Fruit fly (Drosophila melanogaster) whole organism, embryonic: ENCODE data around the gene CG8176.

Experiments used
- Abd-B ChIP-seq: fragments of 200-800 bp; sonication (Bioruptor generic); optimal IDR thresholded peaks from 2 replicates; lab custom pipeline; 2018; ENCODE audit warnings: missing biosample characterization, mild to moderate bottlenecking, missing genetic modification characterization, moderate library complexity
- CG11247 ChIP-seq: fragments of 200-800 bp; sonication (Bioruptor generic); IDR thresholded peaks from 2 replicates; pipeline ENCODE4 v1.3.6; 2022; ENCODE audit warnings: missing biosample characterization, missing genetic modification characterization
- CG12219 ChIP-seq: fragments of 200-800 bp; sonication (Bioruptor generic); optimal IDR thresholded peaks from 3 replicates; lab custom pipeline; 2018; ENCODE audit warnings: missing biosample characterization, mild to moderate bottlenecking, missing genetic modification characterization
- CG12299 ChIP-seq: fragments of 200-800 bp; sonication (Bioruptor generic); optimal IDR thresholded peaks from 2 replicates; lab custom pipeline; 2018; ENCODE audit warnings: missing biosample characterization, mild to moderate bottlenecking, missing genetic modification characterization
- CG14710 ChIP-seq: fragments of 200-800 bp; sonication (Bioruptor generic); optimal IDR thresholded peaks from 3 replicates; lab custom pipeline; 2019; ENCODE audit warnings: missing biosample characterization, mild to moderate bottlenecking, missing genetic modification characterization, moderate library complexity
- CG15601 ChIP-seq: fragments of 200-800 bp; sonication (Bioruptor generic); optimal IDR thresholded peaks from 3 replicates; lab custom pipeline; 2019; ENCODE audit warnings: missing biosample characterization, mild to moderate bottlenecking, missing genetic modification characterization, moderate library complexity
- CG1603 ChIP-seq: fragments of 200-800 bp; sonication (Bioruptor generic); optimal IDR thresholded peaks from 2 replicates; lab custom pipeline; 2019; ENCODE audit warnings: missing biosample characterization, mild to moderate bottlenecking, missing genetic modification characterization, moderate library complexity
- CG1647 ChIP-seq: fragments of 200-800 bp; sonication (Bioruptor generic); optimal IDR thresholded peaks from 3 replicates; lab custom pipeline; 2016; ENCODE audit warnings: missing biosample characterization, missing genetic modification characterization
- CG18262 ChIP-seq: fragments of 200-800 bp; optimal IDR thresholded peaks from 3 replicates; lab custom pipeline; 2019; ENCODE audit warnings: missing biosample characterization, mild to moderate bottlenecking, missing genetic modification characterization, moderate library complexity
- CG18764 ChIP-seq: fragments of 200-800 bp; sonication (Bioruptor generic); optimal IDR thresholded peaks from 3 replicates; lab custom pipeline; 2016; ENCODE audit warnings: missing biosample characterization, missing genetic modification characterization
- CG2202 ChIP-seq: fragments of 200-800 bp; sonication (Bioruptor generic); optimal IDR thresholded peaks from 2 replicates; lab custom pipeline; 2018; ENCODE audit warnings: missing biosample characterization, mild to moderate bottlenecking, missing genetic modification characterization
- CG3281 ChIP-seq: fragments of 200-800 bp; sonication (Bioruptor generic); optimal IDR thresholded peaks from 3 replicates; lab custom pipeline; 2017; ENCODE audit warnings: missing biosample characterization, mild to moderate bottlenecking, missing genetic modification characterization
- CG3838 ChIP-seq: fragments of 200-800 bp; sonication (Bioruptor generic); optimal IDR thresholded peaks from 3 replicates; lab custom pipeline; 2016; ENCODE audit warnings: missing biosample characterization, missing genetic modification characterization
- CG4707 ChIP-seq: fragments of 200-800 bp; sonication (Bioruptor generic); optimal IDR thresholded peaks from 2 replicates; lab custom pipeline; 2018; ENCODE audit warnings: missing biosample characterization, mild to moderate bottlenecking, missing genetic modification characterization, moderate library complexity
- CG4820 ChIP-seq: fragments of 200-800 bp; sonication (Bioruptor generic); optimal IDR thresholded peaks from 3 replicates; lab custom pipeline; 2016; ENCODE audit warnings: missing biosample characterization, missing genetic modification characterization
- CG6654 ChIP-seq: fragments of 200-800 bp; sonication (Bioruptor generic); optimal IDR thresholded peaks from 2 replicates; lab custom pipeline; 2017; ENCODE audit warnings: missing biosample characterization, mild to moderate bottlenecking, missing genetic modification characterization
- CG6791 ChIP-seq: fragments of 200-800 bp; sonication (Bioruptor generic); IDR thresholded peaks from 3 replicates; pipeline ENCODE4 v1.3.6; 2022; ENCODE audit warnings: missing biosample characterization, missing genetic modification characterization; ENCODE audit not compliant: partially characterized antibody
- CG7745 ChIP-seq: fragments of 200-800 bp; sonication (Bioruptor generic); optimal IDR thresholded peaks from 2 replicates; lab custom pipeline; 2018; ENCODE audit warnings: missing biosample characterization, mild to moderate bottlenecking, missing genetic modification characterization, moderate library complexity
- CG8478 ChIP-seq: fragments of >200 bp; optimal IDR thresholded peaks from 2 replicates; lab custom pipeline; 2018
- CG8765 ChIP-seq: fragments of 200-800 bp; sonication (Bioruptor generic); IDR thresholded peaks from 2 replicates; pipeline ENCODE4 v1.3.6; 2022; ENCODE audit warnings: missing biosample characterization, missing genetic modification characterization
- CG9876 ChIP-seq: fragments of 200-800 bp; sonication (Bioruptor generic); optimal IDR thresholded peaks from 2 replicates; lab custom pipeline; 2016; ENCODE audit warnings: missing biosample characterization, missing genetic modification characterization
- Dek ChIP-seq: fragments of 200-800 bp; sonication (Bioruptor generic); optimal IDR thresholded peaks from 3 replicates; lab custom pipeline; 2019; ENCODE audit warnings: missing biosample characterization, mild to moderate bottlenecking, missing genetic modification characterization, moderate library complexity
- Dip3 ChIP-seq: fragments of 200-800 bp; sonication (Bioruptor generic); optimal IDR thresholded peaks from 3 replicates; lab custom pipeline; 2016; ENCODE audit warnings: missing biosample characterization, missing genetic modification characterization
- Dll ChIP-seq: fragments of 200-800 bp; sonication (Bioruptor generic); IDR thresholded peaks from 4 replicates; pipeline ENCODE4 v1.3.6; 2022; ENCODE audit warnings: missing biosample characterization, missing genetic modification characterization; ENCODE audit not compliant: partially characterized antibody
- E2f1 ChIP-seq: fragments of 200-800 bp; sonication (Bioruptor generic); IDR thresholded peaks from 2 replicates; pipeline ENCODE4 v1.3.6; 2022; ENCODE audit warnings: missing biosample characterization, missing genetic modification characterization
- Fer1 ChIP-seq: fragments of 200-800 bp; sonication (Bioruptor generic); optimal IDR thresholded peaks from 2 replicates; lab custom pipeline; 2017; ENCODE audit warnings: missing biosample characterization, mild to moderate bottlenecking, missing genetic modification characterization
- H2.0 ChIP-seq: fragments of 200-800 bp; sonication (Bioruptor generic); IDR thresholded peaks from 2 replicates; pipeline ENCODE4 v1.3.6; 2022; ENCODE audit warnings: missing biosample characterization, missing genetic modification characterization
- Hr3 ChIP-seq: fragments of 200-800 bp; sonication (Bioruptor generic); optimal IDR thresholded peaks from 3 replicates; lab custom pipeline; 2016; ENCODE audit warnings: missing biosample characterization, missing genetic modification characterization
- Mad ChIP-seq: fragments of 200-800 bp; sonication (Bioruptor generic); optimal IDR thresholded peaks from 2 replicates; lab custom pipeline; 2016; ENCODE audit warnings: missing biosample characterization, missing genetic modification characterization
- Max ChIP-seq: fragments of 200-800 bp; sonication (Bioruptor generic); optimal IDR thresholded peaks from 2 replicates; lab custom pipeline; 2016; ENCODE audit warnings: missing biosample characterization, mild to moderate bottlenecking, missing genetic modification characterization
- Med ChIP-seq: fragments of 200-800 bp; sonication (Bioruptor generic); peaks from one replicate; lab custom pipeline; 2016; ENCODE audit warnings: missing biosample characterization, missing genetic modification characterization, mild to moderate bottlenecking, inconsistent platforms, moderate library complexity
- NK7.1 ChIP-seq: fragments of 200-800 bp; sonication (Bioruptor generic); optimal IDR thresholded peaks from 3 replicates; lab custom pipeline; 2016; ENCODE audit warnings: missing biosample characterization, missing genetic modification characterization
- Oli ChIP-seq: fragments of 200-800 bp; sonication (Bioruptor generic); optimal IDR thresholded peaks from 2 replicates; lab custom pipeline; 2018; ENCODE audit warnings: missing biosample characterization, mild to moderate bottlenecking, missing genetic modification characterization, moderate library complexity
- Ravus ChIP-seq: fragments of 200-800 bp; sonication (Bioruptor generic); IDR thresholded peaks from 2 replicates; pipeline ENCODE4 v1.3.6; 2022; ENCODE audit warnings: missing biosample characterization, missing genetic modification characterization
- Stat92E ChIP-seq, 3 experiments: fragments of >200 bp in 2 of 3; fragments of 200-800 bp in 1 of 3; sonication (Bioruptor generic) in 1 of 3; optimal IDR thresholded peaks; 2 replicates each; lab custom pipeline; 2017 to 2019; ENCODE audit warnings: missing biosample characterization in 3 of 3, missing genetic modification characterization in 3 of 3, mild to moderate bottlenecking in 1 of 3, moderate library complexity in 1 of 3
- Vsx1 ChIP-seq: fragments of 200-800 bp; sonication (Bioruptor generic); optimal IDR thresholded peaks from 2 replicates; lab custom pipeline; 2017; ENCODE audit warnings: missing biosample characterization, mild to moderate bottlenecking, missing genetic modification characterization, missing genetic modification reagents
- YL-1 ChIP-seq: fragments of 200-800 bp; sonication (Bioruptor generic); optimal IDR thresholded peaks from 3 replicates; lab custom pipeline; 2017; ENCODE audit warnings: missing biosample characterization, mild to moderate bottlenecking, missing genetic modification characterization
- al ChIP-seq: fragments of 200-800 bp; sonication (Bioruptor generic); IDR thresholded peaks from 2 replicates; pipeline ENCODE4 v1.3.6; 2022; ENCODE audit warnings: missing biosample characterization, missing genetic modification characterization
- crol ChIP-seq: fragments of 200-800 bp; sonication (Bioruptor generic); IDR thresholded peaks from 2 replicates; pipeline ENCODE4 v1.3.6; 2022; ENCODE audit warnings: missing biosample characterization, missing genetic modification characterization
- crp ChIP-seq, 2 experiments: fragments of 200-800 bp; sonication (Bioruptor generic); optimal IDR thresholded peaks; 2 replicates in 1 of 2; 3 replicates in 1 of 2; lab custom pipeline; 2017; ENCODE audit warnings: missing biosample characterization in 2 of 2, missing genetic modification characterization in 2 of 2, mild to moderate bottlenecking in 1 of 2, moderate library complexity in 1 of 2
- dimm ChIP-seq: fragments of 200-800 bp; sonication (Bioruptor generic); IDR thresholded peaks from 2 replicates; pipeline ENCODE4 v1.3.6; 2022; ENCODE audit warnings: missing biosample characterization, missing genetic modification characterization
- ewg ChIP-seq: fragments of 200-800 bp; sonication (Bioruptor generic); optimal IDR thresholded peaks from 3 replicates; lab custom pipeline; 2017; ENCODE audit warnings: mild to moderate bottlenecking, missing biosample characterization, missing genetic modification reagents, missing genetic modification characterization
- gro ChIP-seq: fragments of 200-800 bp; sonication (Bioruptor generic); optimal IDR thresholded peaks from 2 replicates; lab custom pipeline; 2016; ENCODE audit warnings: missing biosample characterization, missing genetic modification characterization
- gt ChIP-seq: fragments of 200-800 bp; sonication (Bioruptor generic); IDR thresholded peaks from 2 replicates; pipeline ENCODE4 v1.3.6; 2022; ENCODE audit warnings: missing biosample characterization, missing genetic modification characterization
- hb ChIP-seq: fragments of 200-800 bp; sonication (Bioruptor generic); IDR thresholded peaks from 3 replicates; pipeline ENCODE4 v1.3.6; 2022; ENCODE audit warnings: missing biosample characterization, missing genetic modification characterization; ENCODE audit not compliant: partially characterized antibody
- klu ChIP-seq: fragments of 200-800 bp; sonication (Bioruptor generic); IDR thresholded peaks from 2 replicates; pipeline ENCODE4 v1.3.6; 2022; ENCODE audit warnings: missing biosample characterization, missing genetic modification characterization
- pfk ChIP-seq: fragments of 200-800 bp; sonication (Bioruptor generic); optimal IDR thresholded peaks from 2 replicates; lab custom pipeline; 2018; ENCODE audit warnings: missing biosample characterization, mild to moderate bottlenecking, missing genetic modification characterization, moderate library complexity
- slou ChIP-seq: fragments of 200-800 bp; sonication (Bioruptor generic); optimal IDR thresholded peaks from 3 replicates; lab custom pipeline; 2016; ENCODE audit warnings: missing biosample characterization, missing genetic modification characterization
- sob ChIP-seq: fragments of 200-800 bp; sonication (Bioruptor generic); IDR thresholded peaks from 2 replicates; pipeline ENCODE4 v1.3.6; 2022; ENCODE audit warnings: missing biosample characterization, missing genetic modification characterization
- zf30C ChIP-seq: fragments of 200-800 bp; sonication (Bioruptor generic); optimal IDR thresholded peaks from 3 replicates; lab custom pipeline; 2018; ENCODE audit warnings: missing biosample characterization, mild to moderate bottlenecking, missing genetic modification characterization

CG8176 gene

dm6 chr3R:9559413-9560014 is 43.7 kb downstream of the CG8176 start, which contains the start of the genes AP-1mu and MBD-like (continued):
- TF ChIP-seq Oli (tag; lab: Kevin White, UChicago) (peak; percentile 42), Med (GFP tag; lab: Kevin White, UChicago) (peak; percentile 94), dimm (GFP tag; lab: Robert Waterston, UW) (no peak), klu (GFP tag; lab: Robert Waterston, UW) (peak; percentile 41; the same call in 1 of the 2 replicates), CG6791 (GFP tag; lab: Robert Waterston, UW) (no peak), al (GFP tag; lab: Robert Waterston, UW) (peak; percentile 55), gro (peak; percentile 65), CG4707 (no peak), CG3281 (GFP tag; lab: Kevin White, UChicago) (peak; percentile 47), Dip3 (GFP tag; lab: Kevin White, UChicago) (peak; percentile 68), CG6654 (GFP tag; lab: Kevin White, UChicago) (no peak), CG1647 (peak; percentile 34), Mad (peak; percentile 72), pfk (GFP tag; lab: Kevin White, UChicago) (no peak), CG12219 (no peak), CG7745 (tag; lab: Kevin White, UChicago) (no peak), slou (peak; percentile 45), NK7.1 (GFP tag; lab: Kevin White, UChicago) (no peak), hb (GFP tag; lab: Robert Waterston, UW) (no peak), Stat92E (GFP tag; optimal IDR thresholded peaks at IDR 0.05; lab: Kevin White, UChicago) (no peak), CG11247 (GFP tag; lab: Robert Waterston, UW) (0 out of 2 replicates have a peak, but pooled peaks have one; percentile 47), crol (GFP tag; lab: Robert Waterston, UW) (no peak), gt (GFP tag; lab: Robert Waterston, UW) (0 out of 2 replicates have a peak, but pooled peaks have one; percentile 14), CG8765 (GFP tag; lab: Robert Waterston, UW) (peak; percentile 43; the same call in 1 of the 2 replicates), E2f1 (GFP tag; lab: Robert Waterston, UW) (peak; percentile 51), Dek (tag; lab: Kevin White, UChicago) (peak; percentile 50), CG3838 (GFP tag; lab: Kevin White, UChicago) (no peak), CG8478 (lab: Kevin White, UChicago) (no peak), CG2202 (tag; lab: Kevin White, UChicago) (peak; percentile 37), CG14710 (tag; lab: Kevin White, UChicago) (peak; percentile 81), CG9876 (GFP tag; lab: Kevin White, UChicago) (no peak), Vsx1 (GFP tag; lab: Kevin White, UChicago) (no peak), Fer1 (GFP tag; lab: Kevin White, UChicago) (peak; percentile 1), H2.0 (peak; percentile 47; the same call in 1 of the 2 replicates), ewg (GFP tag; lab: Kevin White, UChicago) (peak; percentile 58), CG4820 (peak; percentile 59), Max (GFP tag; lab: Kevin White, UChicago) (peak; percentile 76), CG18262 (tag; lab: Kevin White, UChicago) (peak; percentile 57), sob (GFP tag; lab: Robert Waterston, UW) (peak; percentile 60), CG18764 (peak; percentile 28), CG1603 (tag; lab: Kevin White, UChicago) (peak; percentile 59), zf30C (GFP tag; lab: Kevin White, UChicago) (no peak), CG12299 (peak; percentile 29), Dll (peak; percentile 61; the same call in 1 of the 4 replicates), YL-1 (peak; percentile 83), crp (GFP tag; optimal IDR thresholded peaks at IDR 0.05; lab: Kevin White, UChicago) (peak in 1 of 2 experiments; percentile 76), Abd-B (GFP tag; lab: Kevin White, UChicago) (peak; percentile 73), Hr3 (GFP tag; lab: Kevin White, UChicago) (peak; percentile 66), CG15601 (peak; percentile 58), Ravus (GFP tag; lab: Robert Waterston, UW) (no peak)
